Worm (Caenorhabditis elegans) whole organism, L1 larva: Measurements from ENCODE around the gene srw-36.

Experiments
- Y116A8C.19 ChIP-seq: sonication (generic microtip); optimal IDR thresholded peaks from 2 replicates; lab custom pipeline; 2016; ENCODE audit warnings: missing compliant biosample characterization, missing genetic modification characterization, borderline replicate concordance
- efl-3 ChIP-seq: fragments of 200-800 bp; sonication (Bioruptor generic); optimal IDR thresholded peaks from 2 replicates; lab custom pipeline; 2018; ENCODE audit warnings: mild to moderate bottlenecking, missing genetic modification characterization, missing compliant biosample characterization
- elt-3 ChIP-seq, 6 experiments: fragments of 150-350 bp in 1 of 6; sonication (generic microtip); optimal IDR thresholded peaks; 2 replicates each; lab custom pipeline; 2017 to 2018; ENCODE audit warnings: missing biosample characterization in 6 of 6, missing genetic modification characterization in 6 of 6, inconsistent platforms in 1 of 6
- irx-1 ChIP-seq: sonication (generic microtip); optimal IDR thresholded peaks from 2 replicates; lab custom pipeline; 2016; ENCODE audit warnings: missing genetic modification characterization, missing compliant biosample characterization
- nhr-28 ChIP-seq: fragments of 150-350 bp; optimal IDR thresholded peaks from 2 replicates; lab custom pipeline; 2014; ENCODE audit warnings: missing biosample characterization, missing genetic modification characterization
- nhr-90 ChIP-seq: sonication (generic microtip); optimal IDR thresholded peaks from 2 replicates; lab custom pipeline; 2016; ENCODE audit warnings: mild to moderate bottlenecking, missing genetic modification characterization, missing compliant biosample characterization; ENCODE audit not compliant: poor library complexity
- unc-130 ChIP-seq: fragments of 150-350 bp; optimal IDR thresholded peaks from 2 replicates; lab custom pipeline; 2017; ENCODE audit warnings: missing biosample characterization, missing genetic modification characterization, inconsistent platforms

ce11 chrV:16683359-16683758, 373 bp downstream of the srw-36 start:
- TF ChIP-seq Y116A8C.19 (tag; lab: Kevin White, UChicago) (no peak), unc-130 (tag; lab: Kevin White, UChicago) (no peak), irx-1 (no peak), efl-3 (GFP tag; lab: Kevin White, UChicago) (no peak), elt-3 (tag; optimal IDR thresholded peaks at IDR 0.05; lab: Kevin White, UChicago) (no peak), nhr-90 (no peak), nhr-28 (no peak)
